Fruit fly (Drosophila melanogaster) whole organism, embryonic: ENCODE data around the gene ECSIT.

ENCODE experiments used
- Bgb ChIP-seq: fragments of 200-800 bp; sonication (Bioruptor generic); IDR thresholded peaks from 2 replicates; pipeline ENCODE4 v1.3.6; 2022; ENCODE audit warnings: missing biosample characterization, missing genetic modification characterization; ENCODE audit not compliant: partially characterized antibody
- CG11398 ChIP-seq: fragments of 200-800 bp; sonication (Bioruptor generic); optimal IDR thresholded peaks from 2 replicates; lab custom pipeline; 2016; ENCODE audit warnings: missing biosample characterization, missing genetic modification characterization
- CG11504 ChIP-seq: fragments of 200-800 bp; sonication (Bioruptor generic); optimal IDR thresholded peaks from 3 replicates; lab custom pipeline; 2019; ENCODE audit warnings: missing biosample characterization, mild to moderate bottlenecking, missing genetic modification characterization, moderate library complexity
- CG12155 ChIP-seq: fragments of 200-800 bp; sonication (Bioruptor generic); optimal IDR thresholded peaks from 3 replicates; lab custom pipeline; 2016; ENCODE audit warnings: missing biosample characterization, missing genetic modification characterization
- CG12391 ChIP-seq: fragments of 200-800 bp; sonication (Bioruptor generic); optimal IDR thresholded peaks from 3 replicates; lab custom pipeline; 2018; ENCODE audit warnings: missing biosample characterization, mild to moderate bottlenecking, missing genetic modification characterization, moderate library complexity
- CG13894 ChIP-seq: fragments of 200-800 bp; sonication (Bioruptor generic); optimal IDR thresholded peaks from 3 replicates; lab custom pipeline; 2018; ENCODE audit warnings: missing biosample characterization, mild to moderate bottlenecking, missing genetic modification characterization, moderate library complexity
- CG14014 ChIP-seq: fragments of 200-800 bp; sonication (Bioruptor generic); IDR thresholded peaks from 2 replicates; pipeline ENCODE4 v1.3.6; 2022; ENCODE audit warnings: missing biosample characterization, missing genetic modification characterization
- CG14710 ChIP-seq: fragments of 200-800 bp; sonication (Bioruptor generic); optimal IDR thresholded peaks from 3 replicates; lab custom pipeline; 2019; ENCODE audit warnings: missing biosample characterization, mild to moderate bottlenecking, missing genetic modification characterization, moderate library complexity
- CG1529 ChIP-seq: fragments of 200-800 bp; sonication (Bioruptor generic); optimal IDR thresholded peaks from 3 replicates; lab custom pipeline; 2018; ENCODE audit warnings: missing biosample characterization, missing genetic modification characterization
- CG1602 ChIP-seq: fragments of 200-800 bp; sonication (Bioruptor generic); optimal IDR thresholded peaks from 3 replicates; lab custom pipeline; 2016; ENCODE audit warnings: missing biosample characterization, missing genetic modification characterization
- CG17186 ChIP-seq: fragments of 200-800 bp; sonication (Bioruptor generic); optimal IDR thresholded peaks from 3 replicates; lab custom pipeline; 2017; ENCODE audit warnings: missing biosample characterization, missing genetic modification reagents, missing genetic modification characterization
- CG17359 ChIP-seq: fragments of 200-800 bp; sonication (Bioruptor generic); optimal IDR thresholded peaks from 3 replicates; lab custom pipeline; 2018; ENCODE audit warnings: missing biosample characterization, mild to moderate bottlenecking, missing genetic modification characterization, moderate library complexity
- CG17361 ChIP-seq: fragments of 200-800 bp; sonication (Bioruptor generic); IDR thresholded peaks from 3 replicates; pipeline ENCODE4 v1.3.6; 2022; ENCODE audit warnings: missing biosample characterization, missing genetic modification characterization
- CG17802 ChIP-seq: fragments of 200-800 bp; sonication (Bioruptor generic); optimal IDR thresholded peaks from 2 replicates; lab custom pipeline; 2018; ENCODE audit warnings: missing biosample characterization, mild to moderate bottlenecking, missing genetic modification characterization, moderate library complexity
- CG3065 ChIP-seq: fragments of 200-800 bp; sonication (Bioruptor generic); optimal IDR thresholded peaks from 2 replicates; lab custom pipeline; 2016; ENCODE audit warnings: missing biosample characterization, missing genetic modification characterization
- CG3281 ChIP-seq: fragments of 200-800 bp; sonication (Bioruptor generic); optimal IDR thresholded peaks from 3 replicates; lab custom pipeline; 2017; ENCODE audit warnings: missing biosample characterization, mild to moderate bottlenecking, missing genetic modification characterization
- CG33213 ChIP-seq: fragments of 200-800 bp; sonication (Bioruptor generic); optimal IDR thresholded peaks from 3 replicates; lab custom pipeline; 2016; ENCODE audit warnings: missing biosample characterization, missing genetic modification characterization
- CG3995 ChIP-seq: fragments of 200-800 bp; sonication (Bioruptor generic); optimal IDR thresholded peaks from 3 replicates; lab custom pipeline; 2016; ENCODE audit warnings: missing biosample characterization, missing genetic modification characterization
- CG7928 ChIP-seq: fragments of 200-800 bp; sonication (Bioruptor generic); optimal IDR thresholded peaks from 2 replicates; lab custom pipeline; 2017; ENCODE audit warnings: missing biosample characterization, mild to moderate bottlenecking, missing genetic modification characterization
- CG7987 ChIP-seq: fragments of 200-800 bp; sonication (Bioruptor generic); optimal IDR thresholded peaks from 2 replicates; lab custom pipeline; 2018; ENCODE audit warnings: missing biosample characterization, mild to moderate bottlenecking, missing genetic modification characterization, moderate library complexity
- CG8944 ChIP-seq: fragments of 200-800 bp; sonication (Bioruptor generic); optimal IDR thresholded peaks from 3 replicates; lab custom pipeline; 2016; ENCODE audit warnings: missing biosample characterization, missing genetic modification characterization
- CG9215 ChIP-seq: fragments of 200-800 bp; sonication (Bioruptor generic); IDR thresholded peaks from 2 replicates; pipeline ENCODE4 v1.3.6; 2022; ENCODE audit warnings: missing biosample characterization, missing genetic modification characterization
- CrebB ChIP-seq: fragments of 200-800 bp; sonication (Bioruptor generic); optimal IDR thresholded peaks from 3 replicates; lab custom pipeline; 2018; ENCODE audit warnings: missing biosample characterization, mild to moderate bottlenecking, missing genetic modification characterization
- Dbx ChIP-seq: fragments of 200-800 bp; sonication (Bioruptor generic); IDR thresholded peaks from 3 replicates; pipeline ENCODE4 v1.3.6; 2022; ENCODE audit warnings: missing biosample characterization, missing genetic modification characterization
- Ets65A ChIP-seq: fragments of 200-800 bp; sonication (Bioruptor generic); peaks from one replicate; lab custom pipeline; 2016; ENCODE audit warnings: missing biosample characterization, missing genetic modification characterization
- HLH3B ChIP-seq: fragments of 200-800 bp; sonication (Bioruptor generic); IDR thresholded peaks from 2 replicates; pipeline ENCODE4 v1.3.6; 2022; ENCODE audit warnings: missing biosample characterization, missing genetic modification characterization
- NC2β ChIP-seq: fragments of 200-800 bp; sonication (Bioruptor generic); optimal IDR thresholded peaks from 2 replicates; lab custom pipeline; 2016; ENCODE audit warnings: missing biosample characterization, missing genetic modification characterization
- NFAT ChIP-seq: fragments of 200-800 bp; sonication (Bioruptor generic); IDR thresholded peaks from 2 replicates; pipeline ENCODE4 v1.3.6; 2022; ENCODE audit warnings: missing biosample characterization, missing genetic modification characterization
- Nf-YB ChIP-seq: fragments of 200-800 bp; sonication (Bioruptor generic); optimal IDR thresholded peaks from 3 replicates; lab custom pipeline; 2019; ENCODE audit warnings: missing biosample characterization, mild to moderate bottlenecking, missing genetic modification characterization, moderate library complexity
- Nf-YC ChIP-seq: fragments of 200-800 bp; optimal IDR thresholded peaks from 3 replicates; lab custom pipeline; 2019; ENCODE audit warnings: missing biosample characterization, mild to moderate bottlenecking, missing genetic modification characterization, moderate library complexity
- Rfx ChIP-seq: fragments of 200-800 bp; sonication (Bioruptor generic); IDR thresholded peaks from 2 replicates; pipeline ENCODE4 v1.3.6; 2022; ENCODE audit warnings: missing biosample characterization, missing genetic modification characterization
- Stat92E ChIP-seq, 3 experiments: fragments of >200 bp in 2 of 3; fragments of 200-800 bp in 1 of 3; sonication (Bioruptor generic) in 1 of 3; optimal IDR thresholded peaks; 2 replicates each; lab custom pipeline; 2017 to 2019; ENCODE audit warnings: missing biosample characterization in 3 of 3, missing genetic modification characterization in 3 of 3, mild to moderate bottlenecking in 1 of 3, moderate library complexity in 1 of 3
- az2 ChIP-seq: fragments of 200-800 bp; sonication (Bioruptor generic); optimal IDR thresholded peaks from 3 replicates; lab custom pipeline; 2016; ENCODE audit warnings: missing biosample characterization, missing genetic modification characterization
- chif ChIP-seq, 2 experiments: fragments of 200-800 bp; sonication (Bioruptor generic); optimal IDR thresholded peaks; 3 replicates each; lab custom pipeline; 2016; ENCODE audit warnings: missing biosample characterization in 2 of 2, missing genetic modification characterization in 2 of 2
- crp ChIP-seq, 2 experiments: fragments of 200-800 bp; sonication (Bioruptor generic); optimal IDR thresholded peaks; 2 replicates in 1 of 2; 3 replicates in 1 of 2; lab custom pipeline; 2017; ENCODE audit warnings: missing biosample characterization in 2 of 2, missing genetic modification characterization in 2 of 2, mild to moderate bottlenecking in 1 of 2, moderate library complexity in 1 of 2
- danr ChIP-seq: fragments of 200-800 bp; sonication (Bioruptor generic); IDR thresholded peaks from 2 replicates; pipeline ENCODE4 v1.3.6; 2022; ENCODE audit warnings: missing biosample characterization, missing genetic modification characterization
- dmrt11E ChIP-seq: fragments of 200-800 bp; sonication (Bioruptor generic); optimal IDR thresholded peaks from 3 replicates; lab custom pipeline; 2018; ENCODE audit warnings: missing biosample characterization, mild to moderate bottlenecking, missing genetic modification characterization, moderate library complexity
- ftz-f1 ChIP-seq: fragments of 200-800 bp; sonication (Bioruptor generic); optimal IDR thresholded peaks from 2 replicates; lab custom pipeline; 2016; ENCODE audit warnings: missing biosample characterization, missing genetic modification characterization
- fu2 ChIP-seq: fragments of 200-800 bp; sonication (Bioruptor generic); optimal IDR thresholded peaks from 2 replicates; lab custom pipeline; 2016; ENCODE audit warnings: missing biosample characterization, missing genetic modification characterization
- gcm ChIP-seq: fragments of 200-800 bp; sonication (Bioruptor generic); optimal IDR thresholded peaks from 2 replicates; lab custom pipeline; 2019; ENCODE audit warnings: missing biosample characterization, mild to moderate bottlenecking, missing genetic modification characterization, moderate library complexity
- gcm2 ChIP-seq: fragments of 200-800 bp; sonication (Bioruptor generic); optimal IDR thresholded peaks from 2 replicates; lab custom pipeline; 2016; ENCODE audit warnings: missing biosample characterization, missing genetic modification characterization
- her ChIP-seq: fragments of 200-800 bp; sonication (Bioruptor generic); optimal IDR thresholded peaks from 2 replicates; lab custom pipeline; 2016; ENCODE audit warnings: missing biosample characterization, missing genetic modification characterization
- mld ChIP-seq: fragments of 200-800 bp; sonication (Bioruptor generic); IDR thresholded peaks from 3 replicates; pipeline ENCODE4 v1.3.6; 2022; ENCODE audit warnings: missing biosample characterization, missing genetic modification characterization; ENCODE audit not compliant: partially characterized antibody
- nerfin-1 ChIP-seq: fragments of 200-800 bp; sonication (Bioruptor generic); optimal IDR thresholded peaks from 3 replicates; lab custom pipeline; 2019; ENCODE audit warnings: missing biosample characterization, mild to moderate bottlenecking, missing genetic modification characterization, moderate library complexity
- nmo ChIP-seq: fragments of 200-800 bp; sonication (Bioruptor generic); optimal IDR thresholded peaks from 2 replicates; lab custom pipeline; 2018; ENCODE audit warnings: missing biosample characterization, mild to moderate bottlenecking, missing genetic modification characterization, moderate library complexity
- repo ChIP-seq: fragments of 200-800 bp; sonication (Bioruptor generic); optimal IDR thresholded peaks from 2 replicates; lab custom pipeline; 2016; ENCODE audit warnings: missing biosample characterization, missing genetic modification characterization
- rib ChIP-seq: fragments of 200-800 bp; sonication (Bioruptor generic); IDR thresholded peaks from 2 replicates; pipeline ENCODE4 v1.3.6; 2022; ENCODE audit warnings: missing biosample characterization, missing genetic modification characterization
- sd ChIP-seq: fragments of 200-800 bp; sonication (Bioruptor generic); optimal IDR thresholded peaks from 3 replicates; lab custom pipeline; 2018; ENCODE audit warnings: missing biosample characterization, mild to moderate bottlenecking, missing genetic modification characterization, moderate library complexity
- sim ChIP-seq: fragments of 200-800 bp; sonication (Bioruptor generic); IDR thresholded peaks from 2 replicates; pipeline ENCODE4 v1.3.6; 2022; ENCODE audit warnings: missing biosample characterization, missing genetic modification characterization
- vfl ChIP-seq: fragments of 200-800 bp; sonication (Bioruptor generic); optimal IDR thresholded peaks from 2 replicates; lab custom pipeline; 2016; ENCODE audit warnings: missing biosample characterization, missing genetic modification characterization

The ECSIT gene

dm6 chr3R:5862032-5862641 is 5.8 kb downstream of the ECSIT start, which contains the start of gene CG2017 (continued):
- peak; percentile 37 for TF ChIP-seq ftz-f1 (GFP tag; lab: Kevin White, UChicago)
- TF ChIP-seq danr (GFP tag; lab: Robert Waterston, UW), result no peak
- peak; percentile 51 for TF ChIP-seq CG12155
- peak; percentile 30 for TF ChIP-seq CG3995 (GFP tag; lab: Kevin White, UChicago)
- peak; percentile 34 for TF ChIP-seq sd (tag; lab: Kevin White, UChicago)
- TF ChIP-seq Nf-YC (tag; lab: Kevin White, UChicago), result peak; percentile 20
- peak; percentile 18; the same call in 1 of the 2 replicates for TF ChIP-seq CG14014
- no peak for TF ChIP-seq Stat92E (GFP tag; optimal IDR thresholded peaks at IDR 0.05; lab: Kevin White, UChicago)
- TF ChIP-seq sim (GFP tag; lab: Robert Waterston, UW), result no peak
- TF ChIP-seq nmo, result peak; percentile 54
- peak; percentile 65; the same call in 1 of the 2 replicates for TF ChIP-seq NFAT (GFP tag; lab: Robert Waterston, UW)
- peak; percentile 18 for TF ChIP-seq dmrt11E (tag; lab: Kevin White, UChicago)
- no peak for TF ChIP-seq gcm2 (GFP tag; lab: Kevin White, UChicago)
- TF ChIP-seq Rfx (GFP tag; lab: Robert Waterston, UW), result peak; percentile 79
- TF ChIP-seq chif (GFP tag; optimal IDR thresholded peaks at IDR 0.05; lab: Kevin White, UChicago), result peak; percentile 45 to 51
- TF ChIP-seq CG3065 (GFP tag; lab: Kevin White, UChicago), result no peak
- TF ChIP-seq her, result peak; percentile 52
- TF ChIP-seq CrebB, result peak; percentile 32
- TF ChIP-seq CG33213, result peak; percentile 68
- no peak for TF ChIP-seq Nf-YB
- TF ChIP-seq CG1602, result peak; percentile 27
- no peak for TF ChIP-seq CG3281
- peak; percentile 3 for TF ChIP-seq CG17359
- peak; percentile 13 for TF ChIP-seq az2
- peak; percentile 64 for TF ChIP-seq CG17802 (tag; lab: Kevin White, UChicago)
- TF ChIP-seq HLH3B (GFP tag; lab: Robert Waterston, UW), result no peak
- peak; percentile 44 for TF ChIP-seq CG7928
- TF ChIP-seq mld (GFP tag; lab: Robert Waterston, UW), result no peak
- TF ChIP-seq Ets65A, result peak; percentile 97
- TF ChIP-seq CG17361 (GFP tag; lab: Robert Waterston, UW), result no peak
- TF ChIP-seq CG11398, result peak; percentile 19
- peak; percentile 24 for TF ChIP-seq fu2 (GFP tag; lab: Kevin White, UChicago)
- TF ChIP-seq repo, result peak; percentile 33
- TF ChIP-seq CG7987 (GFP tag; lab: Kevin White, UChicago), result peak; percentile 51
- peak; percentile 24 for TF ChIP-seq CG12391 (tag; lab: Kevin White, UChicago)
- TF ChIP-seq CG8944 (GFP tag; lab: Kevin White, UChicago), result peak; percentile 26
- TF ChIP-seq CG14710 (tag; lab: Kevin White, UChicago), result peak; percentile 67
- peak; percentile 35 for TF ChIP-seq nerfin-1 (tag; lab: Kevin White, UChicago)
- peak; percentile 49; the same call in 1 of the 2 replicates for TF ChIP-seq Bgb (GFP tag; lab: Robert Waterston, UW)
- TF ChIP-seq CG13894 (tag; lab: Kevin White, UChicago), result peak; percentile 1
- peak; percentile 75 for TF ChIP-seq Dbx (GFP tag; lab: Robert Waterston, UW)
- TF ChIP-seq CG17186 (GFP tag; lab: Kevin White, UChicago), result peak; percentile 89
- TF ChIP-seq CG9215 (GFP tag; lab: Robert Waterston, UW), result 0 out of 2 replicates have a peak, but pooled peaks have one; percentile 6
- TF ChIP-seq crp (GFP tag; optimal IDR thresholded peaks at IDR 0.05; lab: Kevin White, UChicago), result peak; percentile 76 to 98
- TF ChIP-seq vfl, result peak; percentile 75
- no peak for TF ChIP-seq NC2β (GFP tag; lab: Kevin White, UChicago)
- peak; percentile 52 for TF ChIP-seq rib (GFP tag; lab: Robert Waterston, UW)
- TF ChIP-seq CG11504, result peak; percentile 52
- no peak for TF ChIP-seq gcm
- TF ChIP-seq CG1529, result no peak
